Fruit fly (Drosophila melanogaster) whole organism, embryonic: ENCODE data around the gene CG13671.

Experiments
- BtbVII ChIP-seq: fragments of 200-800 bp; sonication (Bioruptor generic); optimal IDR thresholded peaks from 3 replicates; lab custom pipeline; 2017; ENCODE audit warnings: missing biosample characterization, mild to moderate bottlenecking, missing genetic modification characterization
- CG1024 ChIP-seq: fragments of 200-800 bp; sonication (Bioruptor generic); IDR thresholded peaks from 2 replicates; pipeline ENCODE4 v1.3.6; 2022; ENCODE audit warnings: missing biosample characterization, missing genetic modification characterization
- CG10462 ChIP-seq: fragments of 200-800 bp; sonication (Bioruptor generic); optimal IDR thresholded peaks from 2 replicates; lab custom pipeline; 2016; ENCODE audit warnings: missing biosample characterization, missing genetic modification characterization
- CG11695 ChIP-seq: fragments of 200-800 bp; sonication (Bioruptor generic); IDR thresholded peaks from 3 replicates; pipeline ENCODE4 v1.3.6; 2022; ENCODE audit warnings: missing biosample characterization, missing genetic modification characterization
- CG1647 ChIP-seq: fragments of 200-800 bp; sonication (Bioruptor generic); optimal IDR thresholded peaks from 3 replicates; lab custom pipeline; 2016; ENCODE audit warnings: missing biosample characterization, missing genetic modification characterization
- CG16815 ChIP-seq: fragments of 200-800 bp; sonication (Bioruptor generic); optimal IDR thresholded peaks from 3 replicates; lab custom pipeline; 2017; ENCODE audit warnings: missing biosample characterization, mild to moderate bottlenecking, missing genetic modification characterization
- CG1792 ChIP-seq: fragments of 200-800 bp; sonication (Bioruptor generic); optimal IDR thresholded peaks from 2 replicates; lab custom pipeline; 2016; ENCODE audit warnings: missing biosample characterization, missing genetic modification characterization
- CG2889 ChIP-seq: fragments of 200-800 bp; sonication (Bioruptor generic); IDR thresholded peaks from 3 replicates; pipeline ENCODE4 v1.3.6; 2022; ENCODE audit warnings: missing biosample characterization, missing genetic modification characterization
- CG31365 ChIP-seq: fragments of 200-800 bp; sonication (Bioruptor generic); optimal IDR thresholded peaks from 2 replicates; lab custom pipeline; 2018; ENCODE audit warnings: missing biosample characterization, mild to moderate bottlenecking, missing genetic modification characterization
- CG3163 ChIP-seq: fragments of 200-800 bp; sonication (Bioruptor generic); optimal IDR thresholded peaks from 3 replicates; lab custom pipeline; 2016; ENCODE audit warnings: missing biosample characterization, missing genetic modification characterization
- CG42726 ChIP-seq: fragments of 200-800 bp; sonication (Bioruptor generic); IDR thresholded peaks from 2 replicates; pipeline ENCODE4 v1.3.6; 2022; ENCODE audit warnings: missing biosample characterization, missing genetic modification characterization; ENCODE audit not compliant: partially characterized antibody
- CG4730 ChIP-seq: fragments of 200-800 bp; sonication (Bioruptor generic); IDR thresholded peaks from 2 replicates; pipeline ENCODE4 v1.3.6; 2022; ENCODE audit warnings: missing biosample characterization, missing genetic modification characterization
- CG4854 ChIP-seq: fragments of 200-800 bp; sonication (Bioruptor generic); optimal IDR thresholded peaks from 2 replicates; lab custom pipeline; 2016; ENCODE audit warnings: missing biosample characterization, missing genetic modification characterization, inconsistent platforms
- CG5180 ChIP-seq: fragments of 200-800 bp; sonication (Bioruptor generic); optimal IDR thresholded peaks from 3 replicates; lab custom pipeline; 2017; ENCODE audit warnings: missing biosample characterization, missing genetic modification characterization, mild to moderate bottlenecking, moderate library complexity, missing genetic modification reagents
- CG5245 ChIP-seq: fragments of 200-800 bp; sonication (Bioruptor generic); optimal IDR thresholded peaks from 3 replicates; lab custom pipeline; 2016; ENCODE audit warnings: missing biosample characterization, missing genetic modification characterization
- CG8089 ChIP-seq: fragments of 200-800 bp; sonication (Bioruptor generic); optimal IDR thresholded peaks from 3 replicates; lab custom pipeline; 2016; ENCODE audit warnings: missing biosample characterization, missing genetic modification characterization
- CG8765 ChIP-seq: fragments of 200-800 bp; sonication (Bioruptor generic); IDR thresholded peaks from 2 replicates; pipeline ENCODE4 v1.3.6; 2022; ENCODE audit warnings: missing biosample characterization, missing genetic modification characterization
- CG9437 ChIP-seq: fragments of 200-800 bp; sonication (Bioruptor generic); optimal IDR thresholded peaks from 2 replicates; lab custom pipeline; 2018; ENCODE audit warnings: missing biosample characterization, mild to moderate bottlenecking, missing genetic modification characterization
- CkIIα-i1 ChIP-seq: fragments of 200-800 bp; sonication (Bioruptor generic); IDR thresholded peaks from 2 replicates; pipeline ENCODE4 v1.3.6; 2022; ENCODE audit warnings: missing biosample characterization, missing genetic modification characterization
- D19A ChIP-seq: fragments of 200-800 bp; optimal IDR thresholded peaks from 3 replicates; lab custom pipeline; 2019; ENCODE audit warnings: missing biosample characterization, mild to moderate bottlenecking, missing genetic modification characterization, moderate library complexity
- E2f2 ChIP-seq: fragments of 200-800 bp; sonication (Bioruptor generic); IDR thresholded peaks from 2 replicates; pipeline ENCODE4 v1.3.6; 2022; ENCODE audit warnings: missing biosample characterization, missing genetic modification characterization
- HmgD ChIP-seq: fragments of 200-800 bp; sonication (Bioruptor generic); optimal IDR thresholded peaks from 3 replicates; lab custom pipeline; 2016; ENCODE audit warnings: missing biosample characterization, missing genetic modification characterization
- Max ChIP-seq: fragments of 200-800 bp; sonication (Bioruptor generic); optimal IDR thresholded peaks from 2 replicates; lab custom pipeline; 2016; ENCODE audit warnings: missing biosample characterization, mild to moderate bottlenecking, missing genetic modification characterization
- Meics ChIP-seq: fragments of 200-800 bp; sonication (Bioruptor generic); optimal IDR thresholded peaks from 2 replicates; lab custom pipeline; 2017; ENCODE audit warnings: missing biosample characterization, mild to moderate bottlenecking, missing genetic modification characterization
- NC2β ChIP-seq: fragments of 200-800 bp; sonication (Bioruptor generic); optimal IDR thresholded peaks from 2 replicates; lab custom pipeline; 2016; ENCODE audit warnings: missing biosample characterization, missing genetic modification characterization
- Nf-YC ChIP-seq: fragments of 200-800 bp; optimal IDR thresholded peaks from 3 replicates; lab custom pipeline; 2019; ENCODE audit warnings: missing biosample characterization, mild to moderate bottlenecking, missing genetic modification characterization, moderate library complexity
- Oaz ChIP-seq: fragments of 200-800 bp; sonication (Bioruptor generic); IDR thresholded peaks from 2 replicates; pipeline ENCODE4 v1.3.6; 2022; ENCODE audit warnings: missing biosample characterization, missing genetic modification characterization
- Poxn ChIP-seq: fragments of 200-800 bp; sonication (Bioruptor generic); IDR thresholded peaks from 2 replicates; pipeline ENCODE4 v1.3.6; 2022; ENCODE audit warnings: missing biosample characterization, missing genetic modification characterization
- Xrp1 ChIP-seq: fragments of 200-800 bp; sonication (Bioruptor generic); IDR thresholded peaks from 2 replicates; pipeline ENCODE4 v1.3.6; 2022; ENCODE audit warnings: missing biosample characterization, missing genetic modification characterization
- abd-A ChIP-seq: fragments of 200-800 bp; sonication (Bioruptor generic); optimal IDR thresholded peaks from 3 replicates; lab custom pipeline; 2019; ENCODE audit warnings: missing biosample characterization, mild to moderate bottlenecking, missing genetic modification characterization, moderate library complexity
- az2 ChIP-seq: fragments of 200-800 bp; sonication (Bioruptor generic); optimal IDR thresholded peaks from 3 replicates; lab custom pipeline; 2016; ENCODE audit warnings: missing biosample characterization, missing genetic modification characterization
- da ChIP-seq: fragments of 200-800 bp; sonication (Bioruptor generic); optimal IDR thresholded peaks from 2 replicates; lab custom pipeline; 2016; ENCODE audit warnings: missing biosample characterization, missing genetic modification characterization
- eve ChIP-seq, 2 experiments: fragments of >200 bp; optimal IDR thresholded peaks; 2 replicates each; lab custom pipeline; 2017; ENCODE audit warnings: missing biosample characterization in 2 of 2, missing genetic modification characterization in 2 of 2
- gcm ChIP-seq: fragments of 200-800 bp; sonication (Bioruptor generic); optimal IDR thresholded peaks from 2 replicates; lab custom pipeline; 2019; ENCODE audit warnings: missing biosample characterization, mild to moderate bottlenecking, missing genetic modification characterization, moderate library complexity
- ham ChIP-seq: fragments of 200-800 bp; sonication (Bioruptor generic); IDR thresholded peaks from 2 replicates; pipeline ENCODE4 v1.3.6; 2022; ENCODE audit warnings: missing biosample characterization, missing genetic modification characterization
- knrl ChIP-seq: fragments of 200-800 bp; sonication (Bioruptor generic); IDR thresholded peaks from 3 replicates; pipeline ENCODE4 v1.3.6; 2022; ENCODE audit warnings: missing biosample characterization, missing genetic modification characterization; ENCODE audit not compliant: partially characterized antibody
- mam ChIP-seq: fragments of 200-800 bp; sonication (Bioruptor generic); optimal IDR thresholded peaks from 3 replicates; lab custom pipeline; 2016; ENCODE audit warnings: missing biosample characterization, missing genetic modification characterization
- nerfin-2 ChIP-seq: fragments of 200-800 bp; sonication (Bioruptor generic); IDR thresholded peaks from 2 replicates; pipeline ENCODE4 v1.3.6; 2022; ENCODE audit warnings: missing biosample characterization, missing genetic modification characterization; ENCODE audit not compliant: partially characterized antibody
- org-1 ChIP-seq: fragments of 200-800 bp; sonication (Bioruptor generic); optimal IDR thresholded peaks from 2 replicates; lab custom pipeline; 2017; ENCODE audit warnings: missing biosample characterization, missing genetic modification characterization
- sc ChIP-seq, 3 experiments: fragments of >200 bp in 2 of 3; fragments of 200-800 bp in 1 of 3; sonication (Bioruptor generic) in 1 of 3; optimal IDR thresholded peaks; 2 replicates in 2 of 3; 3 replicates in 1 of 3; lab custom pipeline; 2017; ENCODE audit warnings: mild to moderate bottlenecking in 1 of 3, missing biosample characterization in 1 of 3, missing genetic modification characterization in 1 of 3, missing genetic modification reagents in 1 of 3
- ssp ChIP-seq: fragments of 200-800 bp; sonication (Bioruptor generic); IDR thresholded peaks from 2 replicates; pipeline ENCODE4 v1.3.6; 2022; ENCODE audit warnings: missing biosample characterization, missing genetic modification characterization
- tna ChIP-seq: fragments of 200-800 bp; sonication (Bioruptor generic); IDR thresholded peaks from 2 replicates; pipeline ENCODE4 v1.3.6; 2022; ENCODE audit warnings: missing biosample characterization, missing genetic modification characterization; ENCODE audit not compliant: partially characterized antibody
- tup ChIP-seq: fragments of 200-800 bp; sonication (Bioruptor generic); optimal IDR thresholded peaks from 2 replicates; lab custom pipeline; 2016; ENCODE audit warnings: missing biosample characterization, mild to moderate bottlenecking, missing genetic modification characterization, moderate library complexity
- twi ChIP-seq: fragments of 200-800 bp; optimal IDR thresholded peaks from 2 replicates; lab custom pipeline; 2019; ENCODE audit warnings: missing biosample characterization, mild to moderate bottlenecking, missing genetic modification characterization, moderate library complexity
- vfl ChIP-seq: fragments of 200-800 bp; sonication (Bioruptor generic); optimal IDR thresholded peaks from 2 replicates; lab custom pipeline; 2016; ENCODE audit warnings: missing biosample characterization, missing genetic modification characterization
- vnd ChIP-seq: fragments of 200-800 bp; sonication (Bioruptor generic); IDR thresholded peaks from 3 replicates; pipeline ENCODE4 v1.3.6; 2022; ENCODE audit warnings: missing biosample characterization, missing genetic modification characterization; ENCODE audit not compliant: partially characterized antibody
- vvl ChIP-seq: fragments of 200-800 bp; sonication (Bioruptor generic); IDR thresholded peaks from 2 replicates; pipeline ENCODE4 v1.3.6; 2022; ENCODE audit warnings: missing biosample characterization, missing genetic modification characterization
- wor ChIP-seq: fragments of 200-800 bp; sonication (Bioruptor generic); IDR thresholded peaks from 2 replicates; pipeline ENCODE4 v1.3.6; 2022; ENCODE audit warnings: missing biosample characterization, missing genetic modification characterization
- z ChIP-seq: fragments of 200-800 bp; sonication (Bioruptor generic); IDR thresholded peaks from 3 replicates; pipeline ENCODE4 v1.3.6; 2022; ENCODE audit warnings: missing biosample characterization, missing genetic modification characterization

CG13671 gene

DNA sequence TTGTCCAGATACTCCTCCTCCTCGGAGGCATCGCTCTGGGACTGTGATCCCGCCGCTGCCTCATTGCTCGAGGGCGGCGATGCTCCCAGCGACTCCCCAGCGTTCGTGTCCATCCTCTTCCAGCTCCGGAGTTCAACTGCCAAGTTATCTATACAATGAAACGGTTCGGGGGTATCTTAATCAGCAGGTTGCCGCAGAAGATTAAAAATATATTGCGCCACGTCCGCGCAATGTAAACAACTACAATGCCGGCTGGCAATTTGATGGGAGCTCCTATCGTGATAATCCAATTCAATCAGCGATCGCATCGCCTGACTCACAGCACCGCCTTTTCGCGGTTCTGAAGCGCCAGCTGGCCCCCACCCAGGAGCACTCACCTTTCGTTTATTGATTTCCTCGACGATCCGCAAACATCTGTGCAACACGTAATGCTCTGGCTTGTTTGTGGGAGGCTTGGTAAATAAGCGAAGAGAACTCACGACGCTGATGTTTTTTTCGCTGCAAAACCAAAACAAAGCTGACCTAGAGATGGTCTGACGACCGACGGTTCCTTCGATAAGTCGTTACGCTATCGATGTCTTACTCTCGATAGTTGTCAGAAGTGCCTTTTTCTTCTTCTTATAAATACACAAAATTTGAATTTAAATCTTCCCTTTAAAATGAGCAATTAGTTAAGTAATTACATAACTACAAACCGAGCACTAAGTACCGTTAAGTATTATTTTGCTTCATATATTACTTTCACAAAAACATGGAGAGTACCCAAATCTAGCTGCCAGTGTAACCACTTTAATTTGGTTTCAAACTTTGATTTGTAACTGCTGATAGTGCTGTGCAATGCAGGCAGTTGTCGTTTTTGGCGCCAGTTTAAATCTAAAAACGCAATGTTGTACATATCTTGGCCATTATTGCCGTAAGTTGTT, 10.3 kb upstream of the CG13671 start, which contains the start of gene cert (continued):
- TF ChIP-seq CG31365 (tag; lab: Kevin White, UChicago) (no peak), tna (GFP tag; lab: Robert Waterston, UW) (peak; percentile 76), mam (GFP tag; lab: Kevin White, UChicago) (peak; percentile 53), ham (GFP tag; lab: Robert Waterston, UW) (no peak), CG10462 (GFP tag; lab: Kevin White, UChicago) (no peak), CG3163 (GFP tag; lab: Kevin White, UChicago) (peak; percentile 3), E2f2 (GFP tag; lab: Robert Waterston, UW) (peak; percentile 92), D19A (no peak), wor (GFP tag; lab: Robert Waterston, UW) (no peak), vfl (GFP tag; lab: Kevin White, UChicago) (no peak), CG11695 (GFP tag; lab: Robert Waterston, UW) (0 out of 3 replicates have a peak, but pooled peaks have one; percentile 40), CG1792 (no peak), eve (GFP tag; optimal IDR thresholded peaks at IDR 0.05; lab: Kevin White, UChicago) (no peak), Oaz (GFP tag; lab: Robert Waterston, UW) (no peak), da (GFP tag; lab: Kevin White, UChicago) (no peak), CG2889 (GFP tag; lab: Robert Waterston, UW) (no peak), CkIIα-i1 (no peak), CG5245 (GFP tag; lab: Kevin White, UChicago) (no peak), BtbVII (GFP tag; lab: Kevin White, UChicago) (no peak), org-1 (no peak), gcm (no peak), CG5180 (GFP tag; lab: Kevin White, UChicago) (no peak), CG9437 (GFP tag; lab: Kevin White, UChicago) (no peak), twi (tag; lab: Kevin White, UChicago) (no peak), CG1647 (no peak), Nf-YC (tag; lab: Kevin White, UChicago) (no peak), knrl (GFP tag; lab: Robert Waterston, UW) (peak; percentile 92), CG1024 (no peak), vvl (0 out of 2 replicates have a peak, but pooled peaks have one; percentile 29), z (GFP tag; lab: Robert Waterston, UW) (no peak), Xrp1 (GFP tag; lab: Robert Waterston, UW) (0 out of 2 replicates have a peak, but pooled peaks have one; percentile 14), CG42726 (GFP tag; lab: Robert Waterston, UW) (peak; percentile 80; the same call in 1 of the 2 replicates), HmgD (GFP tag; lab: Kevin White, UChicago) (peak; percentile 6), CG4854 (peak; percentile 31), Max (GFP tag; lab: Kevin White, UChicago) (peak; percentile 25), CG8765 (GFP tag; lab: Robert Waterston, UW) (no peak), CG8089 (GFP tag; lab: Kevin White, UChicago) (no peak), sc (optimal IDR thresholded peaks at IDR 0.05; lab: Kevin White, UChicago) (no peak), sc (GFP tag; optimal IDR thresholded peaks at IDR 0.05; lab: Kevin White, UChicago) (no peak), tup (GFP tag; lab: Kevin White, UChicago) (no peak), nerfin-2 (peak; percentile 86), Meics (GFP tag; lab: Kevin White, UChicago) (peak; percentile 2), vnd (GFP tag; lab: Robert Waterston, UW) (peak; percentile 90), abd-A (no peak), CG16815 (GFP tag; lab: Kevin White, UChicago) (no peak), az2 (GFP tag; lab: Kevin White, UChicago) (no peak), Poxn (GFP tag; lab: Robert Waterston, UW) (no peak), CG4730 (GFP tag; lab: Robert Waterston, UW) (no peak), ssp (GFP tag; lab: Robert Waterston, UW) (no peak), NC2β (GFP tag; lab: Kevin White, UChicago) (peak; percentile 33)
